ENCODE assay signal across 2 worm cellular contexts in the genomic region with DNA sequence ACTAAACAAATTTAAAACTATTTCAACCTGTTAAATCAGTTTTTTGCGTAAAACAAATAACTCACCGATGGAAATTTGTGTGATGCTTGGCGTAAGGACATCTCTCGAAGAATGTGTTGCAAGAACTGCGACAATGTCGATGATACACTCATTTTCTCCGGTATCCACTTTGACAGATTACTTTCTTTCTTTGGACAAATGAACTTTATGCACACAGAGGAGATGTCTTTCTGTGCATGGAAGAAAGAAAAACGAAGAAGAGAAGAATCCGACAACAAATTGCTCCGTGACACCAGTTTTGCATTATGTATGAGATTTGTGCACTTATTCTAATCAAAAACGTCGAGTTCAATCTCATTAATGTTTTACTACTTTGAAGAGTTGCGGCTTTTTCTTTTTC.
TF ChIP-seq lines count a peak whose summit lies in the region.

A gene (minus strand): TSS at position 101 of the 400 bp plus-strand sequence.

TF ChIP-seq in whole organism, L1 larva, 84 proteins besides CTCF, POLR2A, EP300 and RAD21:
- TF ChIP-seq pag-3 (tag; optimal IDR thresholded peaks at IDR 0.05; lab: Kevin White, UChicago; ENCODE audit: borderline replicate concordance, insufficient read depth) (no peak), unc-86 (tag; optimal IDR thresholded peaks at IDR 0.05; lab: Kevin White, UChicago) (peak; percentile 42), lin-14 (GFP tag; optimal IDR thresholded peaks at IDR 0.05; lab: Kevin White, UChicago) (no peak), fkh-8 (tag; optimal IDR thresholded peaks at IDR 0.05; lab: Kevin White, UChicago) (no peak)

TF ChIP-seq in whole organism, mixed stage, embryonic, 35 proteins besides CTCF, POLR2A, EP300 and RAD21:
- TF ChIP-seq nhr-12 (tag; optimal IDR thresholded peaks at IDR 0.05; lab: Kevin White, UChicago) (no peak), cnd-1 (tag; optimal IDR thresholded peaks at IDR 0.05; lab: Kevin White, UChicago) (no peak), lin-32 (GFP tag; optimal IDR thresholded peaks at IDR 0.05; lab: Kevin White, UChicago) (no peak), ces-1 (GFP tag; optimal IDR thresholded peaks at IDR 0.05; lab: Kevin White, UChicago) (peak; percentile 1)
